Worm (Caenorhabditis elegans): Measurements from ENCODE around the gene srh-102.

DNA sequence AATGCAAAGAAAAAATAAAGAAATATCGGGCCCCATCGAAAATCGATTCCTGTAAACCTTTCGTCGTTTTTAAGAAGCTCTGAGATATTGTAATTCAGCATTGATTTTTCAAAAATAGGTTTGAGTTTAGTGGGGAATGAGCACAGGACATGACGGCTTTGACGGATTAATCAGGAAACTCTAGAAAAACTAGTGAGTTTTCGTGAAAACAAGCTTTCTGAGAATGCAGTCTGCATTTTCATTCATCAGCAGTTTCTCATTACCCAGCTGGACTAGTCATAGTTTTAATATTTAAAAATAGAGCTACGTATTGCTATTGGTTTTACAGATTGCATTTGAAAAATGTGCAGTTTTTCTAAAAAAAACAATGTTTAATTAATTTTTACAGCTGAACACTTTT lies 26.9 kb upstream of the srh-102 start, which contains the start of gene srz-47:
- TF ChIP-seq nhr-237 (tag; optimal IDR thresholded peaks at IDR 0.05) (no peak), ceh-83 (GFP tag; optimal IDR thresholded peaks at IDR 0.05) (no peak), unc-39 (tag; optimal IDR thresholded peaks at IDR 0.05) (no peak), mep-1 (tag; optimal IDR thresholded peaks at IDR 0.05) (no peak), ztf-11 (tag; optimal IDR thresholded peaks at IDR 0.05) (no peak), unc-62 (GFP tag; optimal IDR thresholded peaks at IDR 0.05) (no peak)

All from whole organism, mixed stage, embryonic.